Worm (Caenorhabditis elegans) whole organism, mixed stage, embryonic: ENCODE results near the gene F53H8.3.

ENCODE experiments used
- M03D4.4 ChIP-seq: sonication (generic microtip); optimal IDR thresholded peaks from 2 replicates; lab custom pipeline; 2017; ENCODE audit warnings: mild to moderate bottlenecking, missing genetic modification characterization, missing compliant biosample characterization
- ceh-83 ChIP-seq: fragments of 200-800 bp; sonication (Bioruptor generic); optimal IDR thresholded peaks from 2 replicates; lab custom pipeline; 2018; ENCODE audit warnings: mild to moderate bottlenecking, missing genetic modification characterization, missing compliant biosample characterization
- ces-1 ChIP-seq: fragments of 150-350 bp; optimal IDR thresholded peaks from 2 replicates; lab custom pipeline; 2014; ENCODE audit warnings: missing biosample characterization, missing genetic modification reagents, missing genetic modification characterization
- cnd-1 ChIP-seq: fragments of 200-800 bp; sonication (Bioruptor generic); optimal IDR thresholded peaks from 2 replicates; lab custom pipeline; 2018; ENCODE audit warnings: mild to moderate bottlenecking, missing genetic modification characterization, missing compliant biosample characterization
- drap-1 ChIP-seq: fragments of 200-800 bp; sonication (Bioruptor generic); optimal IDR thresholded peaks from 3 replicates; lab custom pipeline; 2018; ENCODE audit warnings: mild to moderate bottlenecking, missing genetic modification characterization, missing compliant biosample characterization
- flh-1 ChIP-seq: fragments of 200-800 bp; sonication (Bioruptor generic); optimal IDR thresholded peaks from 2 replicates; lab custom pipeline; 2018; ENCODE audit warnings: mild to moderate bottlenecking, missing genetic modification characterization, moderate library complexity, missing compliant biosample characterization
- ham-2 ChIP-seq: fragments of 200-800 bp; sonication (Bioruptor generic); optimal IDR thresholded peaks from 2 replicates; lab custom pipeline; 2018; ENCODE audit warnings: mild to moderate bottlenecking, missing genetic modification characterization, missing compliant biosample characterization
- lin-13 ChIP-seq: fragments of 150-350 bp; optimal IDR thresholded peaks from 2 replicates; lab custom pipeline; 2014; ENCODE audit warnings: missing biosample characterization, missing genetic modification characterization
- lsy-2 ChIP-seq: fragments of 150-350 bp; optimal IDR thresholded peaks from 2 replicates; lab custom pipeline; 2014; ENCODE audit warnings: missing biosample characterization, missing genetic modification characterization
- mab-5 ChIP-seq: fragments of 150-350 bp; optimal IDR thresholded peaks from 2 replicates; lab custom pipeline; 2014; ENCODE audit warnings: missing biosample characterization, missing genetic modification characterization
- mep-1 ChIP-seq: fragments of 150-350 bp; optimal IDR thresholded peaks from 2 replicates; lab custom pipeline; 2017; ENCODE audit warnings: missing biosample characterization, missing genetic modification reagents, missing genetic modification characterization, inconsistent platforms
- mls-2 ChIP-seq: sonication (generic microtip); optimal IDR thresholded peaks from 2 replicates; lab custom pipeline; 2016; ENCODE audit warnings: mild to moderate bottlenecking, missing genetic modification characterization, moderate library complexity, missing compliant biosample characterization
- nhr-12 ChIP-seq: fragments of 150-350 bp; optimal IDR thresholded peaks from 2 replicates; lab custom pipeline; 2014; ENCODE audit warnings: missing biosample characterization, missing genetic modification characterization
- nhr-28 ChIP-seq: fragments of 150-350 bp; optimal IDR thresholded peaks from 2 replicates; lab custom pipeline; 2014; ENCODE audit warnings: missing biosample characterization, missing genetic modification characterization
- pha-4 ChIP-seq: fragments of 150-350 bp; optimal IDR thresholded peaks from 2 replicates; lab custom pipeline; 2018; ENCODE audit warnings: missing biosample characterization, missing genetic modification reagents, missing genetic modification characterization
- sem-2 ChIP-seq: fragments of 200-800 bp; sonication (Bioruptor generic); optimal IDR thresholded peaks from 2 replicates; lab custom pipeline; 2018; ENCODE audit warnings: mild to moderate bottlenecking, missing genetic modification characterization, missing compliant biosample characterization
- snpc-4 ChIP-seq: fragments of 150-350 bp; optimal IDR thresholded peaks from 2 replicates; lab custom pipeline; 2014; ENCODE audit warnings: missing biosample characterization, missing genetic modification characterization
- sptf-1 ChIP-seq: sonication (generic microtip); optimal IDR thresholded peaks from 2 replicates; lab custom pipeline; 2017; ENCODE audit warnings: mild to moderate bottlenecking, missing genetic modification characterization, moderate library complexity, missing compliant biosample characterization
- tbx-8 ChIP-seq: fragments of 200-800 bp; sonication (Bioruptor generic); optimal IDR thresholded peaks from 2 replicates; lab custom pipeline; 2018; ENCODE audit warnings: mild to moderate bottlenecking, missing genetic modification characterization, moderate library complexity, missing compliant biosample characterization
- unc-120 ChIP-seq: sonication (generic microtip); optimal IDR thresholded peaks from 2 replicates; lab custom pipeline; 2017; ENCODE audit warnings: missing genetic modification characterization, missing compliant biosample characterization; ENCODE audit not compliant: poor library complexity, severe bottlenecking
- unc-39 ChIP-seq: fragments of 150-350 bp; optimal IDR thresholded peaks from 2 replicates; lab custom pipeline; 2014; ENCODE audit warnings: missing biosample characterization, missing genetic modification characterization
- unc-62 ChIP-seq: fragments of 150-350 bp; optimal IDR thresholded peaks from 2 replicates; lab custom pipeline; 2014; ENCODE audit warnings: missing biosample characterization, missing genetic modification reagents, missing genetic modification characterization
- zip-8 ChIP-seq: fragments of 150-350 bp; optimal IDR thresholded peaks from 2 replicates; lab custom pipeline; 2014; ENCODE audit warnings: missing biosample characterization, missing genetic modification characterization
- ztf-11 ChIP-seq: fragments of 150-350 bp; optimal IDR thresholded peaks from 2 replicates; lab custom pipeline; 2014; ENCODE audit warnings: missing biosample characterization, missing genetic modification characterization

Gene F53H8.3

ce11 chrX:986463-986862 lies 48.1 kb downstream of the F53H8.3 start:
- TF ChIP-seq mab-5 (tag; lab: Kevin White, UChicago) (no peak), unc-62 (GFP tag; lab: Kevin White, UChicago) (no peak), ham-2 (no peak), ces-1 (GFP tag; lab: Kevin White, UChicago) (no peak), lsy-2 (tag; lab: Kevin White, UChicago) (no peak), sem-2 (GFP tag; lab: Kevin White, UChicago) (no peak), snpc-4 (tag; lab: Kevin White, UChicago) (no peak), cnd-1 (no peak), flh-1 (GFP tag; lab: Kevin White, UChicago) (no peak), mep-1 (tag; lab: Kevin White, UChicago) (no peak), unc-120 (tag; lab: Kevin White, UChicago) (no peak), pha-4 (tag; lab: Kevin White, UChicago) (no peak), nhr-12 (tag; lab: Kevin White, UChicago) (no peak), unc-39 (tag; lab: Kevin White, UChicago) (no peak)

DNA sequence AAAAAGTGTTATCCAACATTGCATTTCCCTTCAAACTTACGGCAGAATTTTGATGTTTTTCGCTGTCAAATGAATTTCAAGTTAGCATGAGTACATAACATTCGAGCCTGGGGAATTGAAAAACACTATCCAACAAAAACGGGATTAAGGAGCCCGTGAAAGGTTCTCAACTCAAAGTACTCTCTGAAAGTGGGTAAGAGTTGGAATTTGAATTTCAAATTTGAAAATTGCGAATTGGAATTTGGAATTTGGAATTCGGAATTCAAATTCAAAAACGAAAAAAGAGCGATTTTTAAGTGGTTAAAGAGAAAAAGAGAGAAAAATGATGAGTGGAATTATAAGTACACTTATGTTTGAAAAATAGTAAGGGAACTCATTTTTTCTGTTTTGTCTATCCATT lies 52.9 kb downstream of the F53H8.3 start, which contains the start of the genes C09E10.3 and dgk-1:
TSS of gene C09E10.3 (minus strand) at position 101 of the 400 bp plus-strand sequence.
TSS of gene dgk-1 (minus strand) at position 183 of the 400 bp plus-strand sequence.
- TF ChIP-seq ztf-11 (tag; lab: Kevin White, UChicago) (no peak), mep-1 (tag; lab: Kevin White, UChicago) (no peak), unc-62 (GFP tag; lab: Kevin White, UChicago) (no peak), unc-39 (tag; lab: Kevin White, UChicago) (no peak), cnd-1 (no peak), nhr-28 (tag; lab: Kevin White, UChicago) (no peak), lin-13 (tag; lab: Kevin White, UChicago) (no peak), tbx-8 (no peak), sptf-1 (tag; lab: Kevin White, UChicago) (no peak), mls-2 (tag; lab: Kevin White, UChicago) (no peak), M03D4.4 (tag; lab: Kevin White, UChicago) (no peak), zip-8 (tag; lab: Kevin White, UChicago) (no peak), ceh-83 (no peak), flh-1 (GFP tag; lab: Kevin White, UChicago) (no peak), ham-2 (no peak), drap-1 (GFP tag; lab: Kevin White, UChicago) (no peak), pha-4 (tag; lab: Kevin White, UChicago) (no peak), nhr-12 (tag; lab: Kevin White, UChicago) (no peak), sem-2 (GFP tag; lab: Kevin White, UChicago) (no peak)
